Worm (Caenorhabditis elegans): Measurements from ENCODE around the gene Y22D7AL.4.

- TF ChIP-seq dao-5 (tag; optimal IDR thresholded peaks at IDR 0.05) (no peak), him-1 (tag; optimal IDR thresholded peaks at IDR 0.05) (no peak), W03F9.2 (tag; optimal IDR thresholded peaks at IDR 0.05) (no peak)
Observed at ce11 chrIII:1659763-1660162, 33.3 kb downstream of the Y22D7AL.4 start, which contains the start of gene Y22D7AL.15.
